Worm (Caenorhabditis elegans): ENCODE measurements around the gene C54G7.1.

The C54G7.1 gene

ce11 chrX:5517063-5517462 lies 26.7 kb upstream of the C54G7.1 start, which contains the start of gene T23F2.5:
TSS of gene T23F2.5 (minus strand) at chrX:5517163.
- TF ChIP-seq unc-62 (GFP tag; optimal IDR thresholded peaks at IDR 0.05) (no peak), ZK546.5 (tag; optimal IDR thresholded peaks at IDR 0.05) (no peak)

DNA sequence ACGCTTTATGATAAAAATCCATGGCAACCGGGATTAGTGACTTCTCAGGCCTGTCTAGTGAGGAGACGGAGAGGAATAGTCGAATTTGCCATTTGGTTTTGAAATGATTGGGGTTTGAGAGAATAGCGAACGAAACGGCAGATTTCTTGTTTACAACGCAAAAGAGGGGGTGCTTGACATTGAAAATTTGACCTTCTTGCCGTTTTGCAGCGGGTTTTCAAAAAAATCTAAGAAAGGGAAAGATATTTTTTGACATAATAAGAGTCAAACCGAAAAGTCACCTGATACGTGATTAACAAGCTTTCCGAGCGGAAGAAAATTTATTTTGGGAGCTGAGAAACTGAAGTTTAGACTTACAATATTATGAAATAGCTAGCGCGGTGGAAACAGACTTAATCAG lies 25.9 kb upstream of the C54G7.1 start:
- TF ChIP-seq ztf-11 (tag; optimal IDR thresholded peaks at IDR 0.05) (no peak), crh-2 (tag; optimal IDR thresholded peaks at IDR 0.05) (peak; percentile 12), lsy-2 (tag; optimal IDR thresholded peaks at IDR 0.05) (no peak), blmp-1 (tag; optimal IDR thresholded peaks at IDR 0.05; ENCODE audit: insufficient read depth) (peak; percentile 15), egl-27 (tag; optimal IDR thresholded peaks at IDR 0.05) (no peak), ceh-16 (tag; optimal IDR thresholded peaks at IDR 0.05) (no peak), unc-62 (GFP tag; optimal IDR thresholded peaks at IDR 0.05) (no peak), nhr-25 (tag; optimal IDR thresholded peaks at IDR 0.05) (peak; percentile 63), nhr-23 (tag; optimal IDR thresholded peaks at IDR 0.05) (no peak), snpc-4 (tag; optimal IDR thresholded peaks at IDR 0.05) (no peak), nhr-129 (tag; optimal IDR thresholded peaks at IDR 0.05) (peak; percentile 8)

- TF ChIP-seq crh-2 (tag; optimal IDR thresholded peaks at IDR 0.05) (no peak), F13H6.1 (tag; optimal IDR thresholded peaks at IDR 0.05) (no peak), ztf-4 (tag; optimal IDR thresholded peaks at IDR 0.05) (no peak), ceh-82 (tag; optimal IDR thresholded peaks at IDR 0.05) (no peak), nhr-6 (tag; optimal IDR thresholded peaks at IDR 0.05) (no peak), unc-62 (GFP tag; optimal IDR thresholded peaks at IDR 0.05) (no peak), nhr-21 (tag; optimal IDR thresholded peaks at IDR 0.05) (no peak), sem-4 (tag; optimal IDR thresholded peaks at IDR 0.05) (no peak), snpc-4 (tag; optimal IDR thresholded peaks at IDR 0.05) (no peak), Y55F3AM.14 (GFP tag; optimal IDR thresholded peaks at IDR 0.05) (no peak), ZK546.5 (tag; optimal IDR thresholded peaks at IDR 0.05) (no peak)
Measured at ce11 chrX:5518352-5518751, 25.4 kb upstream of the C54G7.1 start.

DNA sequence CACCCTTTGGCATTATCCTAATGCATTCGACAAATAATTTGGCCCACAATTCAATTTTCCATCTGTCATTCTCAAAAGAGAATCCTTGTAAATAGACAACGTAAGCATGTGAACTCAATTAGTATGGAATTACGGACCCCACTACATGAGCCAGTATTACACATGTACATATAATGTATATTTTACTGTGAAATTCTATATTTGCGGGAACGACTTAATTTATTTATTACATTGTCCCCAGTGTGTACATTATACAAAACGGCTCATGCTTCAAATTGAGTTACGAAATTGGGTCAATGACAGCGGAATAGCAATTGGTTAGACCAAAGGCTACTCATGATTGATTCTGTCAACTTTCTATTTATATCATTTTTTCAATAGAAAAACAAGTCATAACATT lies 24.2 kb upstream of the C54G7.1 start:
- no peak for TF ChIP-seq C34F6.9 (tag; optimal IDR thresholded peaks at IDR 0.05)
- TF ChIP-seq mdl-1 (tag; optimal IDR thresholded peaks at IDR 0.05), result no peak
- no peak for TF ChIP-seq crh-2 (tag; optimal IDR thresholded peaks at IDR 0.05)
- no peak for TF ChIP-seq aly-2 (tag; optimal IDR thresholded peaks at IDR 0.05)
- TF ChIP-seq sem-4 (tag; optimal IDR thresholded peaks at IDR 0.05), result no peak
- no peak for TF ChIP-seq blmp-1 (tag; optimal IDR thresholded peaks at IDR 0.05; ENCODE audit: insufficient read depth)
- peak; percentile 29 for TF ChIP-seq sma-9 (GFP tag; optimal IDR thresholded peaks at IDR 0.05)
- TF ChIP-seq sma-9 (tag; optimal IDR thresholded peaks at IDR 0.05), result no peak

- TF ChIP-seq sem-4 (tag; optimal IDR thresholded peaks at IDR 0.05), result no peak
- peak; percentile 67 for TF ChIP-seq nhr-129 (tag; optimal IDR thresholded peaks at IDR 0.05)
- TF ChIP-seq gmeb-1 (tag; optimal IDR thresholded peaks at IDR 0.05), result peak; percentile 0
- TF ChIP-seq fos-1 (tag; optimal IDR thresholded peaks at IDR 0.05), result peak; percentile 60
- peak in 1 of 2 experiments; percentile 39 for TF ChIP-seq mdl-1 (tag; optimal IDR thresholded peaks at IDR 0.05)
- TF ChIP-seq ztf-1 (GFP tag; conservative IDR thresholded peaks at IDR 0.05), result no peak
- no peak for TF ChIP-seq mbf-1 (tag; optimal IDR thresholded peaks at IDR 0.05)
- TF ChIP-seq alr-1 (tag; optimal IDR thresholded peaks at IDR 0.05), result no peak
- TF ChIP-seq sma-9 (GFP tag; optimal IDR thresholded peaks at IDR 0.05), result peak; percentile 59
- no peak for TF ChIP-seq sma-9 (tag; optimal IDR thresholded peaks at IDR 0.05)
- TF ChIP-seq lin-11 (tag; optimal IDR thresholded peaks at IDR 0.05), result no peak
- TF ChIP-seq F13H6.1 (tag; optimal IDR thresholded peaks at IDR 0.05), result peak; percentile 24
- TF ChIP-seq unc-39 (tag; optimal IDR thresholded peaks at IDR 0.05), result no peak
- no peak for TF ChIP-seq snpc-4 (tag; optimal IDR thresholded peaks at IDR 0.05)
- TF ChIP-seq elt-3 (tag; optimal IDR thresholded peaks at IDR 0.05), result no peak
Measured at ce11 chrX:5522769-5523601, 20.8 kb upstream of the C54G7.1 start, which contains the start of gene mboa-3. TSS of gene mboa-3 (minus strand) at chrX:5522819.

Measured in whole organism, L2 larva.